Worm (Caenorhabditis elegans) whole organism, young adult: Measurements from ENCODE around the gene cdf-2.
"Not testable (repeated sequence)": the region's sequence is repeated elsewhere in the genome, so short reads cannot be mapped to it uniquely, and the experiment has no call there.

Experiments
- B0261.1 ChIP-seq: sonication (generic microtip); optimal IDR thresholded peaks from 2 replicates; lab custom pipeline; 2016; ENCODE audit warnings: mild to moderate bottlenecking, missing genetic modification characterization, moderate library complexity, missing compliant biosample characterization
- attf-3 ChIP-seq: fragments of 200-800 bp; sonication (Bioruptor generic); conservative IDR thresholded peaks from 2 replicates; pipeline ENCODE4 v1.3.6; 2022; ENCODE audit warnings: missing genetic modification reagents, missing genetic modification characterization, missing compliant biosample characterization
- cebp-2 ChIP-seq: fragments of 200-800 bp; sonication (Bioruptor generic); IDR thresholded peaks from 2 replicates; pipeline ENCODE4 v1.3.6; 2022; ENCODE audit warnings: missing genetic modification characterization, missing compliant biosample characterization
- ceh-40 ChIP-seq: fragments of 200-800 bp; sonication (Bioruptor generic); IDR thresholded peaks from 2 replicates; pipeline ENCODE4 v1.3.6; 2022; ENCODE audit warnings: missing genetic modification characterization, missing compliant biosample characterization
- mes-4 ChIP-seq: sonication (generic microtip); optimal IDR thresholded peaks from 2 replicates; lab custom pipeline; 2016; ENCODE audit warnings: missing genotype, missing genetic modification characterization, missing compliant biosample characterization
- nhr-179 ChIP-seq: sonication (generic microtip); optimal IDR thresholded peaks from 2 replicates; lab custom pipeline; 2016; ENCODE audit warnings: mild to moderate bottlenecking, missing genetic modification characterization, missing compliant biosample characterization
- nhr-80 ChIP-seq: sonication (generic microtip); optimal IDR thresholded peaks from 2 replicates; lab custom pipeline; 2016; ENCODE audit warnings: missing genetic modification characterization, missing compliant biosample characterization
- pha-4 ChIP-seq: fragments of 150-350 bp; sonication (generic microtip); optimal IDR thresholded peaks from 2 replicates; lab custom pipeline; 2014; ENCODE audit warnings: missing biosample characterization, missing genetic modification reagents, missing genetic modification characterization
- xnd-1 ChIP-seq: sonication (generic microtip); optimal IDR thresholded peaks from 2 replicates; lab custom pipeline; 2016; ENCODE audit warnings: missing genotype, missing genetic modification reagents, missing genetic modification characterization, missing compliant biosample characterization

ce11 chrX:12447639-12448038 lies 19.1 kb downstream of the cdf-2 start:
- not testable (repeated sequence) for TF ChIP-seq cebp-2; pha-4 (tag; lab: Kevin White, UChicago); mes-4 (tag; lab: Kevin White, UChicago); B0261.1 (tag; lab: Kevin White, UChicago); nhr-80 (tag; lab: Kevin White, UChicago); attf-3 (GFP tag; lab: Robert Waterston, UW); ceh-40 (GFP tag; lab: Robert Waterston, UW); xnd-1; nhr-179 (tag; lab: Kevin White, UChicago)
